Fruit fly (Drosophila melanogaster) whole organism, pupa: ENCODE results near the gene galectin.

ENCODE experiments used
- CG10348 ChIP-seq: fragments of 200-800 bp; sonication (Bioruptor generic); IDR thresholded peaks from 2 replicates; pipeline ENCODE4 v1.3.6; 2022; ENCODE audit warnings: missing biosample characterization, missing genetic modification characterization
- CG14655 ChIP-seq: fragments of 200-800 bp; sonication (Bioruptor generic); optimal IDR thresholded peaks from 3 replicates; lab custom pipeline; 2017; ENCODE audit warnings: mild to moderate bottlenecking, missing biosample characterization, missing genetic modification reagents, missing genetic modification characterization
- CG17806 ChIP-seq: fragments of 200-800 bp; sonication (Bioruptor generic); optimal IDR thresholded peaks from 2 replicates; lab custom pipeline; 2018; ENCODE audit warnings: missing biosample characterization, mild to moderate bottlenecking, missing genetic modification characterization, moderate library complexity
- CG32121 ChIP-seq: fragments of 200-800 bp; sonication (Bioruptor generic); IDR thresholded peaks from 2 replicates; pipeline ENCODE4 v1.3.6; 2022; ENCODE audit warnings: missing biosample characterization, missing genetic modification characterization
- Ets98B ChIP-seq: fragments of 200-800 bp; sonication (Bioruptor generic); IDR thresholded peaks from 2 replicates; pipeline ENCODE4 v1.3.6; 2022; ENCODE audit warnings: missing biosample characterization, missing genetic modification characterization
- Pif1A ChIP-seq: fragments of 200-800 bp; sonication (Bioruptor generic); optimal IDR thresholded peaks from 3 replicates; lab custom pipeline; 2016; ENCODE audit warnings: missing biosample characterization, missing genetic modification characterization
- Pif1B ChIP-seq: fragments of 200-800 bp; sonication (Bioruptor generic); optimal IDR thresholded peaks from 3 replicates; lab custom pipeline; 2016; ENCODE audit warnings: missing biosample characterization, missing genetic modification characterization
- Snoo ChIP-seq: fragments of 200-800 bp; sonication (Bioruptor generic); optimal IDR thresholded peaks from 3 replicates; lab custom pipeline; 2017; ENCODE audit warnings: missing biosample characterization, mild to moderate bottlenecking, missing genetic modification characterization, inconsistent platforms

DNA sequence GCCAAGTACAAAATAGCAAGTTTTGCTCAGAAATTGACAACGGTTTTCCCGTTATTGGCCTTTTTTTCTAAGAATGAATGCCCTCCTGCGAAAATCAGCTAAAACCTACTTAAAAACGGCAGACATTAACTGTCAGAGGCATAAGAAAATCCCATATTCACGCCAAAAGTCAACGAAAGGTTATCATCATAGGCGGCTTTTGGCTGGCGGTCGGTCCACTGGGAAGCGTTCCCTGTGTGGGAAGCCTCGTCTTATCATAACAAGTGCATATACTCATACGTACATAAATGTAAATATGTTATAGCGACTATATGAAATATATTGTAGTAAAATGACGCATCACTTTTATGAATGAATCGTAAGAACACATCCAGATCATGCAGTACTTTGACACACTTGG is 14.1 kb downstream of the galectin start:
- TF ChIP-seq CG14655 (GFP tag; lab: Kevin White, UChicago) (no peak), CG17806 (no peak), Ets98B (no peak), Pif1A (GFP tag; lab: Kevin White, UChicago) (no peak), CG10348 (GFP tag; lab: Robert Waterston, UW) (no peak), CG32121 (GFP tag; lab: Robert Waterston, UW) (no peak), Snoo (no peak), Pif1B (GFP tag; lab: Kevin White, UChicago) (no peak)
